Worm (Caenorhabditis elegans) whole organism, L4 larva: ENCODE data around the gene C49H3.12.

ENCODE experiments used
- Y5F2A.4 ChIP-seq: fragments of 200-800 bp; sonication (Bioruptor generic); optimal IDR thresholded peaks from 2 replicates; lab custom pipeline; 2018; ENCODE audit warnings: mild to moderate bottlenecking, missing genetic modification characterization, missing compliant biosample characterization
- aha-1 ChIP-seq: fragments of 150-350 bp; peaks from one replicate; lab custom pipeline; 2014; ENCODE audit warnings: missing biosample characterization, missing genetic modification characterization
- lin-29 ChIP-seq: fragments of 200-800 bp; sonication (Bioruptor generic); IDR thresholded peaks from 2 replicates; pipeline ENCODE4 v1.3.6; 2022; ENCODE audit warnings: missing genetic modification reagents, missing genetic modification characterization, missing compliant biosample characterization
- madf-9 ChIP-seq: fragments of 200-800 bp; sonication (Bioruptor generic); conservative IDR thresholded peaks from 2 replicates; pipeline ENCODE4 v1.3.6; 2022; ENCODE audit warnings: missing genetic modification reagents, missing genetic modification characterization, missing compliant biosample characterization
- mes-2 ChIP-seq: sonication (generic microtip); optimal IDR thresholded peaks from 2 replicates; lab custom pipeline; 2016; ENCODE audit warnings: missing genotype, mild to moderate bottlenecking, missing genetic modification characterization, missing compliant biosample characterization; ENCODE audit not compliant: poor library complexity, severe bottlenecking
- nhr-41 ChIP-seq: fragments of 200-800 bp; sonication (Bioruptor generic); IDR thresholded peaks from 2 replicates; pipeline ENCODE4 v1.3.6; 2022; ENCODE audit warnings: missing genetic modification reagents, missing genetic modification characterization, missing compliant biosample characterization
- unc-62 ChIP-seq, 3 experiments: fragments of 150-350 bp in 1 of 3; sonication (generic microtip); optimal IDR thresholded peaks in 2 of 3; peaks in 1 of 3; 1 replicate in 1 of 3; 2 replicates in 2 of 3; lab custom pipeline; 2014 to 2017; ENCODE audit warnings: missing biosample characterization in 3 of 3, missing genetic modification characterization in 3 of 3, missing genetic modification reagents in 3 of 3, missing genotype in 1 of 3

The C49H3.12 gene

DNA sequence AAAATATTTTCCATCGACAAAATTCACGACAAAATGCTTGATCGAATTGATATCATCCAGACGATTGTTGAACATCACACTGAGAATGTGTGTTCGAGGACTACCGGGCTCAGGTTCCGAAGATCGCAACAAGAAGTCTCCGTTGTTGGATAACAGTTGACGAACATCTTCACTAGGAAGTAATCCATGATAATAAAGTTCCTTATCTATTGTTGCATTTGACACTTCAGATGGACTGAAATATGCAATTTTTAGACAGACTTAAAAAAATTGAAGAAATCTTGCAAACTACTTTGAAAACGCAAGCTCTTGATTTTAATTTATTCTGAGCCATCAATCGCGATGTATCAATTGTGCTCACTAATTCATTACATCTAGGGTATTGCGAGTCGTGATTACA lies 49.9 kb downstream of the C49H3.12 start:
- TF ChIP-seq madf-9 (GFP tag; lab: Robert Waterston, UW) (no peak), nhr-41 (GFP tag; lab: Robert Waterston, UW) (no peak), mes-2 (tag; lab: Kevin White, UChicago) (no peak), lin-29 (GFP tag; lab: Robert Waterston, UW) (no peak), Y5F2A.4 (GFP tag; lab: Kevin White, UChicago) (no peak), unc-62 (GFP tag; optimal IDR thresholded peaks at IDR 0.05 in 1 of 2; lab: Kevin White, UChicago) (peak in 1 of 2 experiments; percentile 52), unc-62 (tag; optimal IDR thresholded peaks at IDR 0.05; lab: Kevin White, UChicago) (no peak), aha-1 (tag; lab: Kevin White, UChicago) (peak; percentile 96)
